Worm (Caenorhabditis elegans): Measurements from ENCODE around the gene C01G5.25.

DNA sequence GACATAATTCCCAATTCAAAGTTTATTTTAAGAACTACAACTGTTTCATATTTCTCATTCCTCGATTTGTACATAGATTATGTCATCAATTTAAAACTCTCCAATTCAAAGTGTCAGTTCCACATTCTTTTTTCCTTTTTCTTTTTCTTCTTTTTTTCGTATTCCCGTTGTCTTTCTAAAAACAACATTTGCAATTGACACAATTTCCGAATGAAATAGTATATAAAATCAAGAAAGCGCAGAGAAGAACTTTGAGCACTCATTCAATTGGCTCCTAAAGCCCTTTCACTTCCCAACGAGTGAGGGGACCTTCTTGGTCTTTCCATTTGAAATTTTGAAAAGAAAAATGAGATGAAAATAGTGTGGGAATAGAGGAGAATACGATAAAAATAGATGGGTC, 5.9 kb downstream of the C01G5.25 start:
- TF ChIP-seq him-1 (tag; optimal IDR thresholded peaks at IDR 0.05) (no peak), dao-5 (tag; optimal IDR thresholded peaks at IDR 0.05) (no peak), W03F9.2 (tag; optimal IDR thresholded peaks at IDR 0.05) (no peak)

All from whole organism, L4/young adult.